Worm (Caenorhabditis elegans) whole organism, late embryonic: Measurements from ENCODE around the gene dmd-6.

Experiments
- ceh-19 ChIP-seq: fragments of 200-800 bp; sonication (Bioruptor generic); optimal IDR thresholded peaks from 2 replicates; lab custom pipeline; 2018; ENCODE audit warnings: mild to moderate bottlenecking, missing genetic modification characterization, missing compliant biosample characterization
- rnt-1 ChIP-seq: sonication (generic microtip); optimal IDR thresholded peaks from 2 replicates; lab custom pipeline; 2016; ENCODE audit warnings: missing genetic modification characterization, missing compliant biosample characterization
- ttx-3 ChIP-seq: sonication (generic microtip); optimal IDR thresholded peaks from 2 replicates; lab custom pipeline; 2016; ENCODE audit warnings: missing genetic modification reagents, missing genetic modification characterization, missing compliant biosample characterization

DNA sequence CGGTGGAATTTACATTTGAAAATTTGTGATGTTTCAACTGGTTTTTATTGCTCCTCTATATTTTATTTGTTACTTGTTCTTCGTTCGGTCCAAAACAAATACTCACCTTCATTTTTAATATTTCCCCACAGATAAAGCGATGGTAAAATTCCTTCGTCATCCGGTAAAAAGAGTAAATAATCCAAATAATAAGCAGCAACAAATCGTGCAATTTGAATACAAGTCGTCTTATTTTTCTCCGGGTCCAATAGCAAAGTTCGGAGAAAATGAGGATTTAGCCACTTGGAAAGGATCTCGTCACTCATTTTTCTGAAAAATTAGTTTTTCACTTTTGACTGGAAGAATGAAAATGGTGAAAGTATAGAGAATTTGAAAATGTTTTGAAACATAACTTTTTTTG lies 36.7 kb downstream of the dmd-6 start, which contains the start of gene talp-3:
- TF ChIP-seq ttx-3 (tag; lab: Kevin White, UChicago) (no peak), ceh-19 (no peak), rnt-1 (tag; lab: Kevin White, UChicago) (no peak)
